Fruit fly (Drosophila melanogaster) whole organism, embryonic: ENCODE results near the gene Ppox.

Source experiments
- CG10321 ChIP-seq: fragments of 200-800 bp; sonication (Bioruptor generic); IDR thresholded peaks from 2 replicates; pipeline ENCODE4 v1.3.6; 2022; ENCODE audit warnings: missing biosample characterization, missing genetic modification characterization
- CG13424 ChIP-seq: fragments of 200-800 bp; sonication (Bioruptor generic); optimal IDR thresholded peaks from 2 replicates; lab custom pipeline; 2019; ENCODE audit warnings: missing biosample characterization, mild to moderate bottlenecking, missing genetic modification characterization, moderate library complexity
- CG14014 ChIP-seq: fragments of 200-800 bp; sonication (Bioruptor generic); IDR thresholded peaks from 2 replicates; pipeline ENCODE4 v1.3.6; 2022; ENCODE audit warnings: missing biosample characterization, missing genetic modification characterization
- CG15479 ChIP-seq: fragments of 200-800 bp; sonication (Bioruptor generic); optimal IDR thresholded peaks from 3 replicates; lab custom pipeline; 2019; ENCODE audit warnings: missing biosample characterization, mild to moderate bottlenecking, missing genetic modification characterization, moderate library complexity
- CG17186 ChIP-seq: fragments of 200-800 bp; sonication (Bioruptor generic); optimal IDR thresholded peaks from 3 replicates; lab custom pipeline; 2017; ENCODE audit warnings: missing biosample characterization, missing genetic modification reagents, missing genetic modification characterization
- CG17328 ChIP-seq: fragments of 200-800 bp; sonication (Bioruptor generic); IDR thresholded peaks from 2 replicates; pipeline ENCODE4 v1.3.6; 2022; ENCODE audit warnings: missing biosample characterization, missing genetic modification characterization
- CG17385 ChIP-seq: fragments of 200-800 bp; sonication (Bioruptor generic); optimal IDR thresholded peaks from 3 replicates; lab custom pipeline; 2018; ENCODE audit warnings: missing biosample characterization, mild to moderate bottlenecking, missing genetic modification characterization
- CG17802 ChIP-seq: fragments of 200-800 bp; sonication (Bioruptor generic); optimal IDR thresholded peaks from 2 replicates; lab custom pipeline; 2018; ENCODE audit warnings: missing biosample characterization, mild to moderate bottlenecking, missing genetic modification characterization, moderate library complexity
- CG17912 ChIP-seq: fragments of 200-800 bp; sonication (Bioruptor generic); optimal IDR thresholded peaks from 2 replicates; lab custom pipeline; 2018; ENCODE audit warnings: missing biosample characterization, mild to moderate bottlenecking, missing genetic modification characterization
- CG1832 ChIP-seq: fragments of 200-800 bp; sonication (Bioruptor generic); optimal IDR thresholded peaks from 2 replicates; lab custom pipeline; 2017; ENCODE audit warnings: missing biosample characterization, mild to moderate bottlenecking, missing genetic modification characterization, inconsistent platforms
- CG30403 ChIP-seq: fragments of 200-800 bp; sonication (Bioruptor generic); optimal IDR thresholded peaks from 3 replicates; lab custom pipeline; 2016; ENCODE audit warnings: missing biosample characterization, missing genetic modification characterization
- CG34224 ChIP-seq: fragments of 200-800 bp; sonication (Bioruptor generic); IDR thresholded peaks from 3 replicates; pipeline ENCODE4 v1.3.6; 2022; ENCODE audit warnings: missing biosample characterization, missing genetic modification characterization; ENCODE audit not compliant: partially characterized antibody
- CG3726 ChIP-seq: fragments of 200-800 bp; sonication (Bioruptor generic); IDR thresholded peaks from 3 replicates; pipeline ENCODE4, ENCODE4 v1.3.6; 2022; ENCODE audit warnings: missing biosample characterization, missing genetic modification characterization
- CG3847 ChIP-seq: fragments of 200-800 bp; sonication (Bioruptor generic); IDR thresholded peaks from 2 replicates; pipeline ENCODE4 v1.3.6; 2022; ENCODE audit warnings: missing biosample characterization, missing genetic modification characterization
- CG4360 ChIP-seq: fragments of 200-800 bp; sonication (Bioruptor generic); IDR thresholded peaks from 2 replicates; pipeline ENCODE4 v1.3.6; 2022; ENCODE audit warnings: missing biosample characterization, missing genetic modification characterization
- CG4404 ChIP-seq: fragments of 200-800 bp; sonication (Bioruptor generic); IDR thresholded peaks from 2 replicates; pipeline ENCODE4 v1.3.6; 2022; ENCODE audit warnings: missing biosample characterization, missing genetic modification characterization
- CG6272 ChIP-seq: fragments of 200-800 bp; sonication (Bioruptor generic); IDR thresholded peaks from 2 replicates; pipeline ENCODE4 v1.3.6; 2022; ENCODE audit warnings: missing biosample characterization, missing genetic modification characterization
- CG7987 ChIP-seq: fragments of 200-800 bp; sonication (Bioruptor generic); optimal IDR thresholded peaks from 2 replicates; lab custom pipeline; 2018; ENCODE audit warnings: missing biosample characterization, mild to moderate bottlenecking, missing genetic modification characterization, moderate library complexity
- CG8388 ChIP-seq: fragments of 200-800 bp; sonication (Bioruptor generic); optimal IDR thresholded peaks from 2 replicates; lab custom pipeline; 2019; ENCODE audit warnings: missing biosample characterization, mild to moderate bottlenecking, missing genetic modification characterization, moderate library complexity
- CrebB ChIP-seq: fragments of 200-800 bp; sonication (Bioruptor generic); optimal IDR thresholded peaks from 3 replicates; lab custom pipeline; 2018; ENCODE audit warnings: missing biosample characterization, mild to moderate bottlenecking, missing genetic modification characterization
- Ets97D ChIP-seq: fragments of 200-800 bp; sonication (Bioruptor generic); optimal IDR thresholded peaks from 3 replicates; lab custom pipeline; 2016; ENCODE audit warnings: missing biosample characterization, missing genetic modification characterization
- Gug ChIP-seq: fragments of 200-800 bp; sonication (Bioruptor generic); IDR thresholded peaks from 4 replicates; pipeline ENCODE4 v1.3.6; 2022; ENCODE audit warnings: missing biosample characterization, missing genetic modification characterization
- HmgZ ChIP-seq: fragments of 200-800 bp; sonication (Bioruptor generic); optimal IDR thresholded peaks from 2 replicates; lab custom pipeline; 2018; ENCODE audit warnings: missing biosample characterization, mild to moderate bottlenecking, missing genetic modification characterization
- Jarid2 ChIP-seq: fragments of 200-800 bp; sonication (Bioruptor generic); optimal IDR thresholded peaks from 3 replicates; lab custom pipeline; 2017; ENCODE audit warnings: mild to moderate bottlenecking, missing biosample characterization, missing genetic modification reagents, missing genetic modification characterization
- Max ChIP-seq: fragments of 200-800 bp; sonication (Bioruptor generic); optimal IDR thresholded peaks from 2 replicates; lab custom pipeline; 2016; ENCODE audit warnings: missing biosample characterization, mild to moderate bottlenecking, missing genetic modification characterization
- Nf-YB ChIP-seq: fragments of 200-800 bp; sonication (Bioruptor generic); optimal IDR thresholded peaks from 3 replicates; lab custom pipeline; 2019; ENCODE audit warnings: missing biosample characterization, mild to moderate bottlenecking, missing genetic modification characterization, moderate library complexity
- Opbp ChIP-seq: fragments of 200-800 bp; sonication (Bioruptor generic); IDR thresholded peaks from 3 replicates; pipeline ENCODE4 v1.3.6; 2022; ENCODE audit warnings: missing biosample characterization, missing genetic modification characterization; ENCODE audit not compliant: partially characterized antibody
- Optix ChIP-seq: fragments of 200-800 bp; sonication (Bioruptor generic); IDR thresholded peaks from 3 replicates; pipeline ENCODE4 v1.3.6; 2022; ENCODE audit warnings: missing biosample characterization, missing genetic modification characterization
- Rfx ChIP-seq: fragments of 200-800 bp; sonication (Bioruptor generic); IDR thresholded peaks from 2 replicates; pipeline ENCODE4 v1.3.6; 2022; ENCODE audit warnings: missing biosample characterization, missing genetic modification characterization
- Sry-δ ChIP-seq: fragments of 200-800 bp; sonication (Bioruptor generic); optimal IDR thresholded peaks from 2 replicates; lab custom pipeline; 2016; ENCODE audit warnings: missing biosample characterization, missing genetic modification characterization
- Trl ChIP-seq, 3 experiments: fragments of >200 bp in 2 of 3; fragments of 200-800 bp in 1 of 3; sonication (Bioruptor generic) in 1 of 3; optimal IDR thresholded peaks; 2 replicates in 1 of 3; 3 replicates in 2 of 3; lab custom pipeline; 2016 to 2017; ENCODE audit warnings: missing biosample characterization in 1 of 3, missing genetic modification characterization in 1 of 3
- Xrp1 ChIP-seq: fragments of 200-800 bp; sonication (Bioruptor generic); IDR thresholded peaks from 2 replicates; pipeline ENCODE4 v1.3.6; 2022; ENCODE audit warnings: missing biosample characterization, missing genetic modification characterization
- YL-1 ChIP-seq: fragments of 200-800 bp; sonication (Bioruptor generic); optimal IDR thresholded peaks from 3 replicates; lab custom pipeline; 2017; ENCODE audit warnings: missing biosample characterization, mild to moderate bottlenecking, missing genetic modification characterization
- caup ChIP-seq: fragments of 200-800 bp; sonication (Bioruptor generic); optimal IDR thresholded peaks from 3 replicates; lab custom pipeline; 2017; ENCODE audit warnings: missing biosample characterization, mild to moderate bottlenecking, missing genetic modification characterization, moderate library complexity; ENCODE audit not compliant: severe bottlenecking
- cg ChIP-seq: fragments of 200-800 bp; sonication (Bioruptor generic); optimal IDR thresholded peaks from 3 replicates; lab custom pipeline; 2019; ENCODE audit warnings: missing biosample characterization, mild to moderate bottlenecking, missing genetic modification characterization, moderate library complexity
- ewg ChIP-seq: fragments of 200-800 bp; sonication (Bioruptor generic); optimal IDR thresholded peaks from 3 replicates; lab custom pipeline; 2017; ENCODE audit warnings: mild to moderate bottlenecking, missing biosample characterization, missing genetic modification reagents, missing genetic modification characterization
- gfzf ChIP-seq: fragments of 200-800 bp; sonication (Bioruptor generic); optimal IDR thresholded peaks from 2 replicates; lab custom pipeline; 2016; ENCODE audit warnings: missing biosample characterization, mild to moderate bottlenecking, missing genetic modification characterization, moderate library complexity
- kah ChIP-seq: fragments of 200-800 bp; sonication (Bioruptor generic); optimal IDR thresholded peaks from 2 replicates; lab custom pipeline; 2018; ENCODE audit warnings: missing biosample characterization, mild to moderate bottlenecking, missing genetic modification characterization
- mld ChIP-seq: fragments of 200-800 bp; sonication (Bioruptor generic); IDR thresholded peaks from 3 replicates; pipeline ENCODE4 v1.3.6; 2022; ENCODE audit warnings: missing biosample characterization, missing genetic modification characterization; ENCODE audit not compliant: partially characterized antibody
- nmo ChIP-seq: fragments of 200-800 bp; sonication (Bioruptor generic); optimal IDR thresholded peaks from 2 replicates; lab custom pipeline; 2018; ENCODE audit warnings: missing biosample characterization, mild to moderate bottlenecking, missing genetic modification characterization, moderate library complexity
- pzg ChIP-seq: fragments of 200-800 bp; sonication (Bioruptor generic); optimal IDR thresholded peaks from 3 replicates; lab custom pipeline; 2018; ENCODE audit warnings: missing biosample characterization, mild to moderate bottlenecking, missing genetic modification characterization, moderate library complexity
- sd ChIP-seq: fragments of 200-800 bp; sonication (Bioruptor generic); optimal IDR thresholded peaks from 3 replicates; lab custom pipeline; 2018; ENCODE audit warnings: missing biosample characterization, mild to moderate bottlenecking, missing genetic modification characterization, moderate library complexity
- sim ChIP-seq: fragments of 200-800 bp; sonication (Bioruptor generic); IDR thresholded peaks from 2 replicates; pipeline ENCODE4 v1.3.6; 2022; ENCODE audit warnings: missing biosample characterization, missing genetic modification characterization
- slou ChIP-seq: fragments of 200-800 bp; sonication (Bioruptor generic); optimal IDR thresholded peaks from 3 replicates; lab custom pipeline; 2016; ENCODE audit warnings: missing biosample characterization, missing genetic modification characterization
- stwl ChIP-seq: fragments of 200-800 bp; sonication (Bioruptor generic); optimal IDR thresholded peaks from 3 replicates; lab custom pipeline; 2018; ENCODE audit warnings: missing biosample characterization, mild to moderate bottlenecking, missing genetic modification characterization, moderate library complexity
- toy ChIP-seq: fragments of 200-800 bp; sonication (Bioruptor generic); IDR thresholded peaks from 2 replicates; pipeline ENCODE4 v1.3.6; 2022; ENCODE audit warnings: missing biosample characterization, missing genetic modification characterization

Gene Ppox

DNA sequence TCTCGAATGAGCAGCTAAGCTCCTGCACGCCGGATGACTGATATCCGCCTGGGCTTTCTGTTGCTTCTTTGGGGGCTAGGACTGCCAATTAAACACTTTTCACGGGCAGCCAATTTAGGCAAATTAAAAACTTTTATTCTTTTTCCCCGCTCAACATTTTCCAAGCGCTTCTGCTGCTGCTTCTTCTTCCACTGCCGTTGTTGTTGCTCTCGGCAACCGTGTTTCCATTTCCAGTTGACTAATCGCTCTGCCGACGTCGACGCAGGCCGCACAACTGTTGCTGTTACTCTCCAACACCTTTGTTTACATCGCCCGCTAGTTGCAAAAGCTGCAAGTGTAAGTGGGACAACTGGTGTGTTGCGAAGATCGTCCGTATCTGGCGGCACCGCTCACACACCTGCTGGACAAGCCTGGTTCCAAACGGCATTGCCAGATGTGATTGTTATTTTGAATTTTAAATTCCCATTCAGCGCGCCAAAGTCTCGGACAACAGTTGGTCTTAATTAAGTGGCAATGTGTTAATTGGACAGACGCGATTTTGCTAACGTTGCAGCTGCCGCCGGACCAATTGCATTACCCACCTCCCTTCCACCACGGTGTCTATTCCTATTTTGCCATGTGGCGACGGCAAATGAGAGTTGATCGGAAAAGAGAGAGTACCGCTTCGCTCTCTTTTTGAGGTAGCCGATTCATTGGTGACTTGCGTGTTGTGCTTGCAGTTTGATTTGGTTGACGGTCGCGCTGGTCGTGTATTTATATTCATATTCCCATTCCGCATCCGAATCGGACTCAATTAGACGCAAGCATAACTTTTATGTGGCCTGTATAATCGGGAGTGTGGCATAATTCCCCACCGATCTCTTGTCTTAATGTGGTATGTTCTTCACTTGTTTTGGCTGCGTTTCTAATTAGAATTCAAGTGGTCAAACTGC, 31.5 kb downstream of the Ppox start, which contains the start of gene Wsck (continued):
- peak; percentile 53 for TF ChIP-seq Nf-YB (GFP tag; lab: Kevin White, UChicago)
- peak; percentile 99 for TF ChIP-seq CG10321
- peak; percentile 27 for TF ChIP-seq nmo (GFP tag; lab: Kevin White, UChicago)
- peak; percentile 42 for TF ChIP-seq CG17912 (GFP tag; lab: Kevin White, UChicago)
- no peak for TF ChIP-seq Optix (GFP tag; lab: Robert Waterston, UW)
- peak; percentile 31 for TF ChIP-seq sd (tag; lab: Kevin White, UChicago)
- peak; percentile 88 for TF ChIP-seq CG15479 (GFP tag; lab: Kevin White, UChicago)
- TF ChIP-seq CG3847 (GFP tag; lab: Robert Waterston, UW): 0 out of 2 replicates have a peak, but pooled peaks have one; percentile 24
- peak; percentile 26; the same call in 1 of the 3 replicates for TF ChIP-seq mld (GFP tag; lab: Robert Waterston, UW)
- TF ChIP-seq CG4360 (GFP tag; lab: Robert Waterston, UW): peak; percentile 90
- TF ChIP-seq gfzf (GFP tag; lab: Kevin White, UChicago): peak; percentile 9
- peak; percentile 62 for TF ChIP-seq kah (GFP tag; lab: Kevin White, UChicago)
- peak; percentile 44; the same call in 1 of the 3 replicates for TF ChIP-seq CG34224 (GFP tag; lab: Robert Waterston, UW)
- 0 out of 2 replicates have a peak, but pooled peaks have one; percentile 16 for TF ChIP-seq CG14014 (GFP tag; lab: Robert Waterston, UW)
- TF ChIP-seq sim (GFP tag; lab: Robert Waterston, UW): no peak
- no peak for TF ChIP-seq Jarid2 (GFP tag; lab: Kevin White, UChicago)
- TF ChIP-seq Trl (optimal IDR thresholded peaks at IDR 0.05; lab: Kevin White, UChicago): peak; percentile 51 to 74
- peak; percentile 14 for TF ChIP-seq Trl (GFP tag; optimal IDR thresholded peaks at IDR 0.05; lab: Kevin White, UChicago)
- TF ChIP-seq CG8388 (GFP tag; lab: Kevin White, UChicago): no peak
- TF ChIP-seq stwl (tag; lab: Kevin White, UChicago): peak; percentile 51
- peak; percentile 13 for TF ChIP-seq cg
- peak; percentile 87 for TF ChIP-seq YL-1 (GFP tag; lab: Kevin White, UChicago)
- no peak for TF ChIP-seq Gug
- TF ChIP-seq CG6272 (GFP tag; lab: Robert Waterston, UW): no peak
- peak; percentile 5 for TF ChIP-seq Sry-δ (GFP tag; lab: Kevin White, UChicago)
- no peak for TF ChIP-seq CG17802 (tag; lab: Kevin White, UChicago)
- TF ChIP-seq Rfx (GFP tag; lab: Robert Waterston, UW): peak; percentile 34; the same call in 1 of the 2 replicates
- TF ChIP-seq Opbp (GFP tag; lab: Robert Waterston, UW): peak; percentile 58; the same call in 1 of the 3 replicates
- peak; percentile 45 for TF ChIP-seq pzg (GFP tag; lab: Kevin White, UChicago)
- peak; percentile 2 for TF ChIP-seq CG13424 (tag; lab: Kevin White, UChicago)
- no peak for TF ChIP-seq toy (GFP tag; lab: Robert Waterston, UW)
- peak; percentile 22 for TF ChIP-seq CG7987 (GFP tag; lab: Kevin White, UChicago)
- TF ChIP-seq CrebB (tag; lab: Kevin White, UChicago): peak; percentile 35
- no peak for TF ChIP-seq CG3726 (GFP tag; lab: Robert Waterston, UW)
- TF ChIP-seq Ets97D (GFP tag; lab: Kevin White, UChicago): peak; percentile 2
- TF ChIP-seq caup (GFP tag; lab: Kevin White, UChicago): peak; percentile 38
- 0 out of 2 replicates have a peak, but pooled peaks have one; percentile 35 for TF ChIP-seq Xrp1 (GFP tag; lab: Robert Waterston, UW)
- TF ChIP-seq CG17385: peak; percentile 91
- TF ChIP-seq slou (GFP tag; lab: Kevin White, UChicago): no peak
- TF ChIP-seq CG17186 (GFP tag; lab: Kevin White, UChicago): peak; percentile 6
- peak; percentile 47 for TF ChIP-seq HmgZ (tag; lab: Kevin White, UChicago)
- TF ChIP-seq ewg (GFP tag; lab: Kevin White, UChicago): no peak
- no peak for TF ChIP-seq CG4404 (GFP tag; lab: Robert Waterston, UW)
- TF ChIP-seq CG17328 (GFP tag; lab: Robert Waterston, UW): no peak
- no peak for TF ChIP-seq CG30403 (GFP tag; lab: Kevin White, UChicago)
- peak; percentile 96 for TF ChIP-seq CG1832 (GFP tag; lab: Kevin White, UChicago)
- TF ChIP-seq Max (GFP tag; lab: Kevin White, UChicago): peak; percentile 23
